Fruit fly (Drosophila melanogaster) whole organism, embryonic: ENCODE data around the gene CG14695.

Source experiments
- CG15601 ChIP-seq: fragments of 200-800 bp; sonication (Bioruptor generic); optimal IDR thresholded peaks from 3 replicates; lab custom pipeline; 2019; ENCODE audit warnings: missing biosample characterization, mild to moderate bottlenecking, missing genetic modification characterization, moderate library complexity
- CG18764 ChIP-seq: fragments of 200-800 bp; sonication (Bioruptor generic); optimal IDR thresholded peaks from 3 replicates; lab custom pipeline; 2016; ENCODE audit warnings: missing biosample characterization, missing genetic modification characterization
- CG7786 ChIP-seq: fragments of 200-800 bp; sonication (Bioruptor generic); optimal IDR thresholded peaks from 2 replicates; lab custom pipeline; 2016; ENCODE audit warnings: missing biosample characterization, missing genetic modification characterization
- CG8478 ChIP-seq: fragments of >200 bp; optimal IDR thresholded peaks from 2 replicates; lab custom pipeline; 2018
- CG9215 ChIP-seq: fragments of 200-800 bp; sonication (Bioruptor generic); IDR thresholded peaks from 2 replicates; pipeline ENCODE4 v1.3.6; 2022; ENCODE audit warnings: missing biosample characterization, missing genetic modification characterization
- CG9797 ChIP-seq: fragments of 200-800 bp; sonication (Bioruptor generic); optimal IDR thresholded peaks from 3 replicates; lab custom pipeline; 2018; ENCODE audit warnings: missing biosample characterization, mild to moderate bottlenecking, missing genetic modification characterization
- CG9876 ChIP-seq: fragments of 200-800 bp; sonication (Bioruptor generic); optimal IDR thresholded peaks from 2 replicates; lab custom pipeline; 2016; ENCODE audit warnings: missing biosample characterization, missing genetic modification characterization
- Hr78 ChIP-seq, 2 experiments: fragments of 200-800 bp in 1 of 2; fragments of >200 bp in 1 of 2; sonication (Bioruptor generic) in 1 of 2; optimal IDR thresholded peaks; 2 replicates each; lab custom pipeline; 2017 to 2019; ENCODE audit warnings: missing biosample characterization in 2 of 2, missing genetic modification characterization in 2 of 2, mild to moderate bottlenecking in 1 of 2, moderate library complexity in 1 of 2
- emc ChIP-seq: fragments of 200-800 bp; sonication (Bioruptor generic); optimal IDR thresholded peaks from 2 replicates; lab custom pipeline; 2016; ENCODE audit warnings: missing biosample characterization, missing genetic modification characterization
- kah ChIP-seq: fragments of 200-800 bp; sonication (Bioruptor generic); optimal IDR thresholded peaks from 2 replicates; lab custom pipeline; 2018; ENCODE audit warnings: missing biosample characterization, mild to moderate bottlenecking, missing genetic modification characterization

DNA sequence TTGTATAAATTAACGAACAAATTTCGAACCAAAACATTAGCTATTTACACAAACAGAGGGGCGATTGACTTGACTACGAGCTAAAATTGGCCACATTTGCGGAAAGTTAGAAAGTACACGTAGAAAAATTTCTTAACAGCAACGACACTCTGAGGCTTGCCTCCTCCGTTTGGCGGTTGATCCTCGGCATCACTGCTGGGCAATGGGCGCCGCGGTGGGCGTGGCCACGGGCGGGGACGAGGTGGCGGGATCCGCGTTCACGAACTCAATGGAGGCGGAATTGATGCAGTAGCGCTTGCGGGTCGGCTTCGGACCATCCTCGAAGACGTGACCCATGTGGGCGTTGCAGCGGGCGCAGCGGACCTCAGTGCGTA lies 15.7 kb downstream of the CG14695 start:
- TF ChIP-seq CG9797 (GFP tag; lab: Kevin White, UChicago) (no peak), CG15601 (tag; lab: Kevin White, UChicago) (no peak), kah (GFP tag; lab: Kevin White, UChicago) (no peak), Hr78 (GFP tag; optimal IDR thresholded peaks at IDR 0.05; lab: Kevin White, UChicago) (no peak), CG7786 (peak; percentile 17), CG8478 (lab: Kevin White, UChicago) (no peak), CG18764 (no peak), CG9876 (GFP tag; lab: Kevin White, UChicago) (no peak), CG9215 (GFP tag; lab: Robert Waterston, UW) (no peak), emc (no peak)
